Fruit fly (Drosophila melanogaster) whole organism, embryonic: Measurements from ENCODE around the gene trbl.

Source experiments
- Adf1 ChIP-seq: fragments of 200-800 bp; sonication (Bioruptor generic); IDR thresholded peaks from 2 replicates; pipeline ENCODE4 v1.3.6; 2022; ENCODE audit warnings: missing biosample characterization, missing genetic modification characterization
- B-H1 ChIP-seq: fragments of 200-800 bp; sonication (Bioruptor generic); IDR thresholded peaks from 3 replicates; pipeline ENCODE4 v1.3.6; 2022; ENCODE audit warnings: missing biosample characterization, missing genetic modification characterization
- Blimp-1 ChIP-seq: fragments of 200-800 bp; sonication (Bioruptor generic); optimal IDR thresholded peaks from 3 replicates; lab custom pipeline; 2018; ENCODE audit warnings: missing biosample characterization, missing genetic modification characterization, mild to moderate bottlenecking, moderate library complexity, missing genetic modification reagents
- BtbVII ChIP-seq: fragments of 200-800 bp; sonication (Bioruptor generic); optimal IDR thresholded peaks from 3 replicates; lab custom pipeline; 2017; ENCODE audit warnings: missing biosample characterization, mild to moderate bottlenecking, missing genetic modification characterization
- CG10979 ChIP-seq: fragments of 200-800 bp; sonication (Bioruptor generic); optimal IDR thresholded peaks from 2 replicates; lab custom pipeline; 2018; ENCODE audit warnings: missing biosample characterization, mild to moderate bottlenecking, missing genetic modification characterization, moderate library complexity
- CG11247 ChIP-seq: fragments of 200-800 bp; sonication (Bioruptor generic); IDR thresholded peaks from 2 replicates; pipeline ENCODE4 v1.3.6; 2022; ENCODE audit warnings: missing biosample characterization, missing genetic modification characterization
- CG1233 ChIP-seq: fragments of 200-800 bp; sonication (Bioruptor generic); optimal IDR thresholded peaks from 4 replicates; lab custom pipeline; 2018; ENCODE audit warnings: missing biosample characterization, mild to moderate bottlenecking, missing genetic modification characterization
- CG14860 ChIP-seq: fragments of 200-800 bp; sonication (Bioruptor generic); IDR thresholded peaks from 3 replicates; pipeline ENCODE4 v1.3.6; 2022; ENCODE audit warnings: missing biosample characterization, missing genetic modification characterization; ENCODE audit not compliant: partially characterized antibody
- CG15011 ChIP-seq: fragments of 200-800 bp; sonication (Bioruptor generic); optimal IDR thresholded peaks from 3 replicates; lab custom pipeline; 2018; ENCODE audit warnings: missing biosample characterization, mild to moderate bottlenecking, missing genetic modification characterization
- CG15479 ChIP-seq: fragments of 200-800 bp; sonication (Bioruptor generic); optimal IDR thresholded peaks from 3 replicates; lab custom pipeline; 2019; ENCODE audit warnings: missing biosample characterization, mild to moderate bottlenecking, missing genetic modification characterization, moderate library complexity
- CG15696 ChIP-seq: fragments of 200-800 bp; sonication (Bioruptor generic); optimal IDR thresholded peaks from 2 replicates; lab custom pipeline; 2019; ENCODE audit warnings: missing biosample characterization, mild to moderate bottlenecking, missing genetic modification characterization, moderate library complexity
- CG16815 ChIP-seq: fragments of 200-800 bp; sonication (Bioruptor generic); optimal IDR thresholded peaks from 3 replicates; lab custom pipeline; 2017; ENCODE audit warnings: missing biosample characterization, mild to moderate bottlenecking, missing genetic modification characterization
- CG17328 ChIP-seq: fragments of 200-800 bp; sonication (Bioruptor generic); IDR thresholded peaks from 2 replicates; pipeline ENCODE4 v1.3.6; 2022; ENCODE audit warnings: missing biosample characterization, missing genetic modification characterization
- CG17385 ChIP-seq: fragments of 200-800 bp; sonication (Bioruptor generic); optimal IDR thresholded peaks from 3 replicates; lab custom pipeline; 2018; ENCODE audit warnings: missing biosample characterization, mild to moderate bottlenecking, missing genetic modification characterization
- CG17829 ChIP-seq: fragments of 200-800 bp; optimal IDR thresholded peaks from 2 replicates; lab custom pipeline; 2019; ENCODE audit warnings: missing biosample characterization, mild to moderate bottlenecking, missing genetic modification characterization, moderate library complexity
- CG30020 ChIP-seq: fragments of 200-800 bp; optimal IDR thresholded peaks from 2 replicates; lab custom pipeline; 2019; ENCODE audit warnings: missing biosample characterization, mild to moderate bottlenecking, missing genetic modification characterization, moderate library complexity
- CG4424 ChIP-seq: fragments of 200-800 bp; sonication (Bioruptor generic); optimal IDR thresholded peaks from 3 replicates; lab custom pipeline; 2016; ENCODE audit warnings: missing biosample characterization, missing genetic modification characterization
- CG4617 ChIP-seq: fragments of 200-800 bp; sonication (Bioruptor generic); optimal IDR thresholded peaks from 3 replicates; lab custom pipeline; 2016; ENCODE audit warnings: missing biosample characterization, missing genetic modification characterization, borderline replicate concordance
- CG6175 ChIP-seq: fragments of 200-800 bp; sonication (Bioruptor generic); IDR thresholded peaks from 3 replicates; pipeline ENCODE4 v1.3.6; 2022; ENCODE audit warnings: missing biosample characterization, missing genetic modification characterization
- CG6854 ChIP-seq: fragments of 200-800 bp; sonication (Bioruptor generic); optimal IDR thresholded peaks from 3 replicates; lab custom pipeline; 2017; ENCODE audit warnings: missing biosample characterization, mild to moderate bottlenecking, missing genetic modification characterization
- CG9215 ChIP-seq: fragments of 200-800 bp; sonication (Bioruptor generic); IDR thresholded peaks from 2 replicates; pipeline ENCODE4 v1.3.6; 2022; ENCODE audit warnings: missing biosample characterization, missing genetic modification characterization
- CoRest ChIP-seq: fragments of 200-800 bp; sonication (Bioruptor generic); optimal IDR thresholded peaks from 3 replicates; lab custom pipeline; 2018; ENCODE audit warnings: missing biosample characterization, mild to moderate bottlenecking, missing genetic modification characterization, moderate library complexity
- Dbx ChIP-seq: fragments of 200-800 bp; sonication (Bioruptor generic); IDR thresholded peaks from 3 replicates; pipeline ENCODE4 v1.3.6; 2022; ENCODE audit warnings: missing biosample characterization, missing genetic modification characterization
- HLH3B ChIP-seq: fragments of 200-800 bp; sonication (Bioruptor generic); IDR thresholded peaks from 2 replicates; pipeline ENCODE4 v1.3.6; 2022; ENCODE audit warnings: missing biosample characterization, missing genetic modification characterization
- Hmr ChIP-seq: fragments of 200-800 bp; sonication (Bioruptor generic); optimal IDR thresholded peaks from 3 replicates; lab custom pipeline; 2017; ENCODE audit warnings: mild to moderate bottlenecking, missing biosample characterization, missing genetic modification reagents, missing genetic modification characterization
- Jarid2 ChIP-seq: fragments of 200-800 bp; sonication (Bioruptor generic); optimal IDR thresholded peaks from 3 replicates; lab custom pipeline; 2017; ENCODE audit warnings: mild to moderate bottlenecking, missing biosample characterization, missing genetic modification reagents, missing genetic modification characterization
- Kr ChIP-seq: fragments of 200-800 bp; sonication (Bioruptor generic); optimal IDR thresholded peaks from 2 replicates; lab custom pipeline; 2017; ENCODE audit warnings: missing biosample characterization, mild to moderate bottlenecking, missing genetic modification characterization
- Opbp ChIP-seq: fragments of 200-800 bp; sonication (Bioruptor generic); IDR thresholded peaks from 3 replicates; pipeline ENCODE4 v1.3.6; 2022; ENCODE audit warnings: missing biosample characterization, missing genetic modification characterization; ENCODE audit not compliant: partially characterized antibody
- Optix ChIP-seq: fragments of 200-800 bp; sonication (Bioruptor generic); IDR thresholded peaks from 3 replicates; pipeline ENCODE4 v1.3.6; 2022; ENCODE audit warnings: missing biosample characterization, missing genetic modification characterization
- Scr ChIP-seq: fragments of 200-800 bp; sonication (Bioruptor generic); IDR thresholded peaks from 2 replicates; pipeline ENCODE4 v1.3.6; 2022; ENCODE audit warnings: missing biosample characterization, missing genetic modification characterization; ENCODE audit not compliant: partially characterized antibody
- Spps ChIP-seq: fragments of 200-800 bp; sonication (Bioruptor generic); optimal IDR thresholded peaks from 2 replicates; lab custom pipeline; 2018; ENCODE audit warnings: missing biosample characterization, mild to moderate bottlenecking, missing genetic modification characterization
- Xbp1 ChIP-seq: fragments of 200-800 bp; sonication (Bioruptor generic); optimal IDR thresholded peaks from 3 replicates; lab custom pipeline; 2016; ENCODE audit warnings: missing biosample characterization, mild to moderate bottlenecking, missing genetic modification characterization
- cas ChIP-seq: fragments of 200-800 bp; sonication (Bioruptor generic); IDR thresholded peaks from 2 replicates; pipeline ENCODE4 v1.3.6; 2022; ENCODE audit warnings: missing biosample characterization, missing genetic modification characterization
- caup ChIP-seq: fragments of 200-800 bp; sonication (Bioruptor generic); optimal IDR thresholded peaks from 3 replicates; lab custom pipeline; 2017; ENCODE audit warnings: missing biosample characterization, mild to moderate bottlenecking, missing genetic modification characterization, moderate library complexity; ENCODE audit not compliant: severe bottlenecking
- chif ChIP-seq, 2 experiments: fragments of 200-800 bp; sonication (Bioruptor generic); optimal IDR thresholded peaks; 3 replicates each; lab custom pipeline; 2016; ENCODE audit warnings: missing biosample characterization in 2 of 2, missing genetic modification characterization in 2 of 2
- chm ChIP-seq: fragments of 200-800 bp; sonication (Bioruptor generic); IDR thresholded peaks from 2 replicates; pipeline ENCODE4 v1.3.6; 2022; ENCODE audit warnings: missing biosample characterization, missing genetic modification characterization
- chn ChIP-seq: fragments of 200-800 bp; sonication (Bioruptor generic); optimal IDR thresholded peaks from 2 replicates; lab custom pipeline; 2016; ENCODE audit warnings: missing biosample characterization, missing genetic modification characterization
- dan ChIP-seq: fragments of 200-800 bp; sonication (Bioruptor generic); IDR thresholded peaks from 2 replicates; pipeline ENCODE4 v1.3.6; 2022; ENCODE audit warnings: missing biosample characterization, missing genetic modification characterization
- dmrt99B ChIP-seq: fragments of 200-800 bp; sonication (Bioruptor generic); optimal IDR thresholded peaks from 2 replicates; lab custom pipeline; 2018; ENCODE audit warnings: missing biosample characterization, mild to moderate bottlenecking, missing genetic modification characterization, moderate library complexity
- en ChIP-seq: fragments of 200-800 bp; sonication (Bioruptor generic); optimal IDR thresholded peaks from 2 replicates; lab custom pipeline; 2016; ENCODE audit warnings: missing biosample characterization, missing genetic modification characterization
- ewg ChIP-seq: fragments of 200-800 bp; sonication (Bioruptor generic); optimal IDR thresholded peaks from 3 replicates; lab custom pipeline; 2017; ENCODE audit warnings: mild to moderate bottlenecking, missing biosample characterization, missing genetic modification reagents, missing genetic modification characterization
- h ChIP-seq: fragments of >200 bp; optimal IDR thresholded peaks from 2 replicates; lab custom pipeline; 2017
- hkb ChIP-seq, 2 experiments: fragments of 200-800 bp in 1 of 2; fragments of >200 bp in 1 of 2; sonication (Bioruptor generic) in 1 of 2; IDR thresholded peaks in 1 of 2; optimal IDR thresholded peaks in 1 of 2; 2 replicates each; pipeline versions ENCODE4 v1.3.6 to Lab custom; 2017 to 2022; ENCODE audit warnings: missing biosample characterization in 1 of 2, missing genetic modification characterization in 1 of 2
- hth ChIP-seq: fragments of >200 bp; optimal IDR thresholded peaks from 2 replicates; lab custom pipeline; 2017; ENCODE audit warnings: inconsistent platforms
- lbe ChIP-seq: fragments of 200-800 bp; sonication (Bioruptor generic); optimal IDR thresholded peaks from 2 replicates; lab custom pipeline; 2016; ENCODE audit warnings: missing biosample characterization, mild to moderate bottlenecking, missing genetic modification characterization
- sima ChIP-seq: fragments of 200-800 bp; sonication (Bioruptor generic); optimal IDR thresholded peaks from 2 replicates; lab custom pipeline; 2016; ENCODE audit warnings: missing biosample characterization, missing genetic modification characterization
- trem ChIP-seq: fragments of 200-800 bp; optimal IDR thresholded peaks from 3 replicates; lab custom pipeline; 2019; ENCODE audit warnings: missing biosample characterization, mild to moderate bottlenecking, missing genetic modification characterization, moderate library complexity
- zen ChIP-seq: fragments of 200-800 bp; sonication (Bioruptor generic); optimal IDR thresholded peaks from 3 replicates; lab custom pipeline; 2018; ENCODE audit warnings: missing biosample characterization, mild to moderate bottlenecking, missing genetic modification characterization, moderate library complexity
- zfh1 ChIP-seq: fragments of 200-800 bp; sonication (Bioruptor generic); IDR thresholded peaks from 3 replicates; pipeline ENCODE4 v1.3.6; 2022; ENCODE audit warnings: missing biosample characterization, missing genetic modification characterization

Gene trbl

DNA sequence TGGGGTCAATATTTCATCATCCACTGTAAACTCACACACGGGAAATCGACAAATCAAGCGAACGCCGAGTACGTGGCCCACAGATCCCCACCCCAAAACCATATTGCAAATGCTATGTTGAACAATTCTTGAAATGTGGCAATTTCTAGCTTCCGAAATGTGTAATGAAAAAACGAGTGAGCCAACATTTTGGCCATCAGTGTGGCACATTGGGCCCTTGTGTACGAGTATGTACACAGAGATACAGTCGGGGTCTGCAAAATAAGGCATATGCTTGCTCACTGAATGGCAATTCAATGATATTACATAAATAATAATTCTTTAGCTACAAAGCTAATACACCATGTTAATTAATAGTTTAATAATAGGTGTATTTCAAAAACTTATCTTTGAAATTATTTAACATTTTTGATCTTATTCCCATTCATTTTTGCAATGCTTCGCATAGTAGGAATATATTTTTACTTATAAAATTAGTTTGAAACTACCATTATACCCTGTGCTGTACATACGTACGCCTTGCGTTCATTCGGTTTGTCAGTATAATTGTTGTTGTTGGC is 1.8 kb downstream of the trbl start (continued):
- TF ChIP-seq CG15696 (tag; lab: Kevin White, UChicago) (peak; percentile 77), chm (GFP tag; lab: Robert Waterston, UW) (peak; percentile 79), ewg (GFP tag; lab: Kevin White, UChicago) (peak; percentile 76), CG16815 (GFP tag; lab: Kevin White, UChicago) (peak; percentile 77), zfh1 (GFP tag; lab: Robert Waterston, UW) (peak; percentile 82), CG1233 (GFP tag; lab: Kevin White, UChicago) (peak; percentile 85), Scr (GFP tag; lab: Robert Waterston, UW) (no peak), chn (peak; percentile 78), dan (no peak), lbe (GFP tag; lab: Kevin White, UChicago) (peak; percentile 81), CG4424 (GFP tag; lab: Kevin White, UChicago) (peak; percentile 87), cas (GFP tag; lab: Robert Waterston, UW) (peak; percentile 78), CG10979 (tag; lab: Kevin White, UChicago) (peak; percentile 79), chif (GFP tag; optimal IDR thresholded peaks at IDR 0.05; lab: Kevin White, UChicago) (peak; percentile 36 to 66), CG30020 (tag; lab: Kevin White, UChicago) (peak; percentile 63), CG15479 (GFP tag; lab: Kevin White, UChicago) (peak; percentile 7), Xbp1 (GFP tag; lab: Kevin White, UChicago) (peak; percentile 91), CG15011 (GFP tag; lab: Kevin White, UChicago) (peak; percentile 89), B-H1 (GFP tag; lab: Robert Waterston, UW) (peak; percentile 63), Jarid2 (peak; percentile 46), CG6175 (GFP tag; lab: Robert Waterston, UW) (0 out of 3 replicates have a peak, but pooled peaks have one; percentile 41), Blimp-1 (GFP tag; lab: Kevin White, UChicago) (peak; percentile 81), CG17829 (tag; lab: Kevin White, UChicago) (peak; percentile 87), CoRest (tag; lab: Kevin White, UChicago) (peak; percentile 94), sima (peak; percentile 49), Spps (tag; lab: Kevin White, UChicago) (peak; percentile 48), Adf1 (GFP tag; lab: Robert Waterston, UW) (peak; percentile 66; the same call in 1 of the 2 replicates), trem (tag; lab: Kevin White, UChicago) (peak; percentile 53), CG17385 (GFP tag; lab: Kevin White, UChicago) (peak; percentile 85), Kr (no peak), Hmr (GFP tag; lab: Kevin White, UChicago) (peak; percentile 89), BtbVII (GFP tag; lab: Kevin White, UChicago) (peak; percentile 78), caup (GFP tag; lab: Kevin White, UChicago) (peak; percentile 85), CG14860 (no peak), CG9215 (GFP tag; lab: Robert Waterston, UW) (peak; percentile 83), CG4617 (GFP tag; lab: Kevin White, UChicago) (peak; percentile 63), CG6854 (GFP tag; lab: Kevin White, UChicago) (peak; percentile 66), zen (tag; lab: Kevin White, UChicago) (peak; percentile 72), en (GFP tag; lab: Kevin White, UChicago) (peak; percentile 57), CG11247 (GFP tag; lab: Robert Waterston, UW) (peak; percentile 77), CG17328 (GFP tag; lab: Robert Waterston, UW) (peak; percentile 58), Opbp (no peak), Optix (GFP tag; lab: Robert Waterston, UW) (peak; percentile 64; the same call in 1 of the 3 replicates), HLH3B (peak; percentile 75), Dbx (GFP tag; lab: Robert Waterston, UW) (peak; percentile 90), h (lab: Kevin White, UChicago) (no peak), hkb (optimal IDR thresholded peaks at IDR 0.05; lab: Kevin White, UChicago) (no peak), hkb (GFP tag; IDR thresholded peaks at IDR 0.05; lab: Robert Waterston, UW) (peak; percentile 85), hth (lab: Kevin White, UChicago) (no peak), dmrt99B (tag; lab: Kevin White, UChicago) (peak; percentile 94)
